Worm (Caenorhabditis elegans): ENCODE data around the gene hlh-13.
A peak's percentile ranks its signal among the peaks of the same experiment; 100 is the strongest.

The hlh-13 gene

ce11 chrX:4266178-4266931, 17.3 kb downstream of the hlh-13 start:
- TF ChIP-seq attf-5 (GFP tag; optimal IDR thresholded peaks at IDR 0.05) (peak; percentile 21), K11D2.4 (GFP tag; IDR thresholded peaks at IDR 0.05) (0 out of 2 replicates have a peak, but pooled peaks have one; percentile 36), cebp-1 (GFP tag; IDR thresholded peaks at IDR 0.05) (no peak), cebp-1 (tag; optimal IDR thresholded peaks at IDR 0.05) (peak; percentile 47), F10E7.11 (tag; optimal IDR thresholded peaks at IDR 0.05) (no peak), ekl-4 (GFP tag; IDR thresholded peaks at IDR 0.05) (no peak), F57A8.1 (GFP tag; optimal IDR thresholded peaks at IDR 0.05) (no peak), F23B12.7 (tag; optimal IDR thresholded peaks at IDR 0.05; ENCODE audit: insufficient read depth) (no peak), let-526 (GFP tag; IDR thresholded peaks at IDR 0.05) (0 out of 2 replicates have a peak, but pooled peaks have one; percentile 29), pha-4 (tag; optimal IDR thresholded peaks at IDR 0.05) (peak; percentile 17), nhr-80 (tag; optimal IDR thresholded peaks at IDR 0.05) (no peak), F33H1.4 (GFP tag; IDR thresholded peaks at IDR 0.05) (no peak), lsy-27 (tag; optimal IDR thresholded peaks at IDR 0.05; ENCODE audit: borderline replicate concordance, insufficient read depth) (no peak), hmg-20 (GFP tag; IDR thresholded peaks at IDR 0.05) (no peak), him-1 (tag; optimal IDR thresholded peaks at IDR 0.05) (no peak), T26A5.8 (tag; optimal IDR thresholded peaks at IDR 0.05) (no peak), B0261.1 (tag; optimal IDR thresholded peaks at IDR 0.05) (no peak), bed-1 (GFP tag; IDR thresholded peaks at IDR 0.05) (no peak), F55B11.4 (tag; optimal IDR thresholded peaks at IDR 0.05; ENCODE audit: borderline replicate concordance, insufficient read depth) (no peak), repo-1 (tag; optimal IDR thresholded peaks at IDR 0.05) (no peak), gei-17 (GFP tag; optimal IDR thresholded peaks at IDR 0.05) (no peak), zfh-2 (GFP tag; conservative IDR thresholded peaks at IDR 0.05) (no peak), dox-1 (GFP tag; IDR thresholded peaks at IDR 0.05) (0 out of 2 replicates have a peak, but pooled peaks have one; percentile 4), nfya-1 (tag; optimal IDR thresholded peaks at IDR 0.05; ENCODE audit: borderline replicate concordance, insufficient read depth) (no peak), atf-7 (tag; optimal IDR thresholded peaks at IDR 0.05) (no peak), Y53G8AR.9 (GFP tag; conservative IDR thresholded peaks at IDR 0.05) (no peak), bed-2 (GFP tag; IDR thresholded peaks at IDR 0.05) (no peak), tbp1 (GFP tag; optimal IDR thresholded peaks at IDR 0.05) (no peak), D2030.7 (GFP tag; IDR thresholded peaks at IDR 0.05) (no peak)

- TF ChIP-seq athp-1 (tag; optimal IDR thresholded peaks at IDR 0.05) (no peak), K12H6.12 (tag; optimal IDR thresholded peaks at IDR 0.05) (no peak), ZK185.1 (tag; optimal IDR thresholded peaks at IDR 0.05; ENCODE audit: poor library complexity, severe bottlenecking) (no peak)
Observed at ce11 chrX:4268396-4268795, 19.3 kb downstream of the hlh-13 start.

ce11 chrX:4273614-4274013, 24.6 kb downstream of the hlh-13 start, which contains the start of gene C52B9.10:
TSS of gene C52B9.10 (plus strand) at chrX:4273914.
- TF ChIP-seq attf-6 (GFP tag; IDR thresholded peaks at IDR 0.05) (no peak), pbrm-1 (GFP tag; IDR thresholded peaks at IDR 0.05) (no peak), unc-130 (GFP tag; optimal IDR thresholded peaks at IDR 0.05) (no peak), D2030.7 (GFP tag; IDR thresholded peaks at IDR 0.05) (no peak), let-607 (tag; optimal IDR thresholded peaks at IDR 0.05) (no peak), bed-1 (GFP tag; IDR thresholded peaks at IDR 0.05) (no peak)

All from whole organism, young adult.